Fruit fly (Drosophila melanogaster) whole organism: ENCODE results near the gene zye.

ENCODE experiments used
- CG8478 ChIP-seq: fragments of >200 bp; optimal IDR thresholded peaks from 2 replicates; lab custom pipeline; 2018; ENCODE audit warnings: inconsistent platforms
- EcR ChIP-seq, 2 experiments: fragments of >200 bp; optimal IDR thresholded peaks; 2 replicates each; lab custom pipeline; 2017; ENCODE audit warnings: missing biosample characterization in 2 of 2, missing genetic modification characterization in 2 of 2, missing genetic modification reagents in 2 of 2
- pan ChIP-seq: fragments of >200 bp; optimal IDR thresholded peaks from 2 replicates; lab custom pipeline; 2017
- psq ChIP-seq: fragments of >200 bp; optimal IDR thresholded peaks from 2 replicates; lab custom pipeline; 2017
- usp ChIP-seq: fragments of >200 bp; optimal IDR thresholded peaks from 2 replicates; lab custom pipeline; 2017; ENCODE audit warnings: missing biosample characterization, missing genetic modification characterization, mixed read lengths

dm6 chr3L:20472607-20473006 lies 59.2 kb downstream of the zye start:
- TF ChIP-seq EcR (GFP tag; optimal IDR thresholded peaks at IDR 0.05; lab: Kevin White, UChicago) (no peak), usp (GFP tag; lab: Kevin White, UChicago) (no peak), CG8478 (lab: Kevin White, UChicago) (no peak), pan (lab: Kevin White, UChicago) (no peak), psq (lab: Kevin White, UChicago) (no peak)
